Worm (Caenorhabditis elegans): ENCODE data around the gene fbxb-33.

Gene fbxb-33

DNA sequence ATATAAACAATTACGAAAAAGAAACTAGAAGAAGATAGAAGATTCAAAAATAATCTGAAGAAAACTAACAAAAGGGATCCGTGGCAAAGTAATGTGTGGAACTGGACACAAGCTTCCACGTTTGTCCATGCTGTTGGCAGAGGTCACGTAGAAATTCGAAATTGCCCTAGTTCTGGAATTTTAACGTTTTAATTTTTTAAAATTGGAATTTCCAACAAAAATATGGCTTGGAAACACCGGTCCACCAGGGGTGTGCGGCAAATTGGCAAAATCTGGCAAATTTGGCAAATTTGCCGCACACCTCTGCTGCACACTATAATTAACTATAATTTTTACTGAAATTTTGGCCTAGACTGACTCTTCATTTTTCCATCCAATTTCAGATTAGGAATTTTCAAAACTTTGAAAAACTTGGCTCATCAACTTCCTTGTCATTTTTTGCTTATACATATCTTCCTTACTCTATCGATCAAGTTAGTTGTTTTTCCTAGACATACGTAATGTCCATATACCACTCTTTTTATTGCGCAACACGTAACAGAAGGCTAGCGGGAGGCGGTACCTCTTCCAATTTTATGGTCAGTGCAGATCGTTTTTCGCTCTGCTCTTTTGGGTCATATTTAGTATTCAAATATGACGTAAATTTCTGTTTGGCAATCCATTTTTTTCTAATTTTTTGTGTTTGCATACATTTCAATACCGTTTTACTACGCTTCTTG lies 34.3 kb downstream of the fbxb-33 start, which contains the start of gene F19B10.10:
F19B10.10 (minus strand) TSS at position 51 of the 719 bp plus-strand sequence.
- TF ChIP-seq nhr-237 (tag; optimal IDR thresholded peaks at IDR 0.05) (no peak), egl-27 (tag; optimal IDR thresholded peaks at IDR 0.05) (no peak), fos-1 (tag; optimal IDR thresholded peaks at IDR 0.05) (no peak), lsy-12 (tag; optimal IDR thresholded peaks at IDR 0.05) (no peak), nhr-11 (tag; optimal IDR thresholded peaks at IDR 0.05) (no peak), daf-12 (tag; optimal IDR thresholded peaks at IDR 0.05) (no peak), ama-1 (optimal IDR thresholded peaks at IDR 0.05) (no peak), egl-5 (tag; optimal IDR thresholded peaks at IDR 0.05) (no peak), nhr-23 (tag; optimal IDR thresholded peaks at IDR 0.05) (no peak), ceh-16 (tag; optimal IDR thresholded peaks at IDR 0.05) (no peak), zag-1 (tag; optimal IDR thresholded peaks at IDR 0.05) (no peak), elt-1 (tag; optimal IDR thresholded peaks at IDR 0.05) (no peak), mml-1 (tag; optimal IDR thresholded peaks at IDR 0.05) (no peak)

DNA sequence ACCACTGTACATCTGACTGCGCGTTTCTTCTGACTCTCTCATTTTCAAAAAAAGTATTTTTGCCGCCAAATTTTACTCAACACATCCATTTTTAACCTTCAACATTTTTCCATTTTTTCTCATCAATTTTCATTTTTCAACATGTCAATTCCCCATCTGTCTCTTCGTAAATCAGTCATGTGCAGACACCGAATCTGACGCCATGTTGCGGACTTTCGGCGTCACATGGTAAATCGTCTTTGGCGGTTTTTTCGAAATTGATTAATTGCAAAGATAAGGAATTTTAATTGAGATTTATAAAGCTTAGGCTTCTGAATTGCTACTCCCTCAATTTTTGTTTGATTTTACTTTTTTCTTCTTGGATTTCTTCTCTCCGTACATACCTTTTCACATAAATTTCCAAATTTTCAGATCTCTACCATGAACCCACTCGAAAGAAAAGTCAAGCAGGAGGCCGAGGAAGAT lies 35.6 kb downstream of the fbxb-33 start, which contains the start of gene F19B10.1:
F19B10.1 (plus strand) TSS at position 415 of the 465 bp plus-strand sequence.
- TF ChIP-seq unc-62 (GFP tag; optimal IDR thresholded peaks at IDR 0.05): peak; percentile 63
- TF ChIP-seq nhr-43 (tag; optimal IDR thresholded peaks at IDR 0.05; ENCODE audit: poor library complexity, severe bottlenecking): peak; percentile 50
- TF ChIP-seq ZK546.5 (tag; optimal IDR thresholded peaks at IDR 0.05): no peak
- TF ChIP-seq lin-15B (tag; optimal IDR thresholded peaks at IDR 0.05): peak; percentile 65
- TF ChIP-seq elt-2 (tag; optimal IDR thresholded peaks at IDR 0.05): peak; percentile 70
- TF ChIP-seq lin-39 (tag; optimal IDR thresholded peaks at IDR 0.05): peak; percentile 45
- TF ChIP-seq lsy-12 (tag; optimal IDR thresholded peaks at IDR 0.05): no peak
- peak; percentile 81 for TF ChIP-seq nfya-1 (tag; optimal IDR thresholded peaks at IDR 0.05; ENCODE audit: insufficient read depth)
- no peak for TF ChIP-seq zag-1 (tag; optimal IDR thresholded peaks at IDR 0.05)
- TF ChIP-seq nhr-23 (tag; optimal IDR thresholded peaks at IDR 0.05): peak; percentile 65
- TF ChIP-seq egl-5 (tag; optimal IDR thresholded peaks at IDR 0.05): peak; percentile 34
- no peak for TF ChIP-seq eor-1 (tag; optimal IDR thresholded peaks at IDR 0.05)
- peak; percentile 44 for TF ChIP-seq elt-1 (tag; optimal IDR thresholded peaks at IDR 0.05)
- peak; percentile 85 for TF ChIP-seq nhr-25 (tag; optimal IDR thresholded peaks at IDR 0.05)
- peak; percentile 81 for TF ChIP-seq pha-4 (tag; optimal IDR thresholded peaks at IDR 0.05)
- TF ChIP-seq R02D3.7 (tag; optimal IDR thresholded peaks at IDR 0.05): peak; percentile 74
- peak; percentile 62 for TF ChIP-seq snpc-4 (tag; optimal IDR thresholded peaks at IDR 0.05)

DNA sequence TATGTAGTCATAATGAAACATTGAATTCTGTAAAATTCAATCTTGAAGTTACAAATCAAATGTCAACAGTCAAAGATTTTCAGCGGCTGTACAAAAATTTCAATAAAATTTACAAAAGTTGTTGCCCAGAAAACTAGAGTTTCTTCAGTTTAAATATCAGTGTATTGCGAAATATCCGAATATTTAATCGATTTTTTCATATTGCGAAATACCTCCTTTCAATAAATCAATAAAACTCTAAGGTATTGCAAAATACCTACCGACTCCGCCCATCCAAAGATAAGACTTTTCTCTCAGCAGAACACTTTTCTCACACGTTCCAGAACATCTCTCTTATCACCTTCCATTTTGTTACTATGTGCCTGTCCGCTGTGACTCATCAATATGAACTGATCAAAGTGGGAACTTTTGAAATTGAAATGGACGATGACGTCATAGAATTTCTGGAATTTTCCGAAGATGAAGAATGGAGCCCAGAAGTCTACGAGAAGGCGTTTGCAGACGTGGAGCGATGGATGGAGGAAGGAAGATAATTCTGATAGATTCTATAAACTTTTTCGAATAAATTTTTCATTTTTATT lies 37.4 kb downstream of the fbxb-33 start:
- TF ChIP-seq ceh-82 (tag; optimal IDR thresholded peaks at IDR 0.05) (no peak), daf-12 (tag; optimal IDR thresholded peaks at IDR 0.05) (no peak), mml-1 (tag; optimal IDR thresholded peaks at IDR 0.05) (no peak), pqm-1 (tag; optimal IDR thresholded peaks at IDR 0.05) (peak; percentile 46), ceh-28 (tag; optimal IDR thresholded peaks at IDR 0.05) (peak; percentile 83), fos-1 (tag; optimal IDR thresholded peaks at IDR 0.05) (no peak), elt-2 (tag; optimal IDR thresholded peaks at IDR 0.05) (peak; percentile 87)

DNA sequence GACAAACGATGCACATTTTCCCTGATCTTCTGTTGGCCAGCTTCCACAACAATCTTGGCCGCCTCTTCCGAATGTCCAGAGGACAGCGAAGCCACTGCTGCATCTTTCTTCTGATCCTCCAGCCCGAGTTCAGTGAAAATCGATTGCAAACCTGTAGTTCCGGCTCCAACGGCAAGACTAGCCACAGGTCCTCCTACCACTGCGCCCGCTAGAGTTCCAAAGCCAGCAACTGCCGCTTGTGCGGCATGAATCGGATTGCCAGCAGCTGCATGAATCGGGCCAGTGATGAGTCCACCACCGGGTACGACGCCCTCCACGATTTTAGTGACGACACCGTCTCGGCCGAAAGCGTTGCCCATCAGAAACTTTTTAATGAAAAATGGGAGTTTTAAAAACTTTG lies 41.1 kb downstream of the fbxb-33 start, which contains the start of gene ifas-1:
ifas-1 (minus strand) TSS at position 387 of the 400 bp plus-strand sequence.
- TF ChIP-seq R02D3.7 (tag; optimal IDR thresholded peaks at IDR 0.05): no peak
- no peak for TF ChIP-seq jun-1 (tag; optimal IDR thresholded peaks at IDR 0.05)
- no peak for TF ChIP-seq nhr-23 (tag; optimal IDR thresholded peaks at IDR 0.05)
- TF ChIP-seq mdl-1 (tag; optimal IDR thresholded peaks at IDR 0.05): no peak
- TF ChIP-seq fkh-10 (GFP tag; optimal IDR thresholded peaks at IDR 0.05): no peak
- TF ChIP-seq nhr-237 (tag; optimal IDR thresholded peaks at IDR 0.05): no peak
- no peak for TF ChIP-seq nhr-25 (tag; optimal IDR thresholded peaks at IDR 0.05)
- no peak for TF ChIP-seq lin-39 (tag; optimal IDR thresholded peaks at IDR 0.05)
- TF ChIP-seq ceh-82 (tag; optimal IDR thresholded peaks at IDR 0.05): no peak

DNA sequence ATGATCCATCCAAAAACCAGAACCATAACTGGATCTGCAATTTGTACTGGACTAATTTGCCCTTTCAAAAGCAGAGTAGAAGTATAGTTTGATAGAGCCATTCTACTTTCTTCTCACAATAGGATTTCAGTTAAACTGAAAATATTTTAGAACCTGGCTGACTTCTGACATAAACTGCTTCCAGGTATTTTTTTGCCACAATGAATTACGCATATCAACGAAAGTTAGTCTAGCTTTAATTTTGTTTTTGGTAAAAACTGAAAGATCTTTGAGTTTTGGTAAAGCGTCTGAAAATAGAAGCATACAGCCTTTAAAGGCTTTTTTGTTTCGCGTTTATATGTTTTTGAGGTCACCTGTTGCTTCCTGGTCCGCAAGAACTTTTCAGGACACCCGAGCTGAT lies 43.4 kb downstream of the fbxb-33 start, which contains the start of gene srx-101:
srx-101 (minus strand) TSS at position 101 of the 400 bp plus-strand sequence.
- TF ChIP-seq jun-1 (tag; optimal IDR thresholded peaks at IDR 0.05) (no peak), mml-1 (tag; optimal IDR thresholded peaks at IDR 0.05) (no peak), egl-27 (tag; optimal IDR thresholded peaks at IDR 0.05) (no peak), fos-1 (tag; optimal IDR thresholded peaks at IDR 0.05) (no peak), nhr-77 (tag; optimal IDR thresholded peaks at IDR 0.05) (no peak), aly-2 (tag; optimal IDR thresholded peaks at IDR 0.05) (no peak), nfya-1 (tag; optimal IDR thresholded peaks at IDR 0.05; ENCODE audit: insufficient read depth) (no peak), hmg-11 (tag; optimal IDR thresholded peaks at IDR 0.05) (no peak), nhr-237 (tag; optimal IDR thresholded peaks at IDR 0.05) (no peak)

Data from whole organism, L3 larva.